Worm (Caenorhabditis elegans) whole organism, L4/young adult: ENCODE measurements around the gene ser-2.

ENCODE experiments used
- W03F9.2 ChIP-seq: fragments of 150-350 bp; optimal IDR thresholded peaks from 2 replicates; lab custom pipeline; 2014; ENCODE audit warnings: missing biosample characterization, missing genetic modification characterization
- dao-5 ChIP-seq: sonication (generic microtip); optimal IDR thresholded peaks from 2 replicates; lab custom pipeline; 2016; ENCODE audit warnings: missing genotype, missing genetic modification characterization, moderate library complexity, missing compliant biosample characterization
- him-1 ChIP-seq: sonication (generic microtip); optimal IDR thresholded peaks from 2 replicates; lab custom pipeline; 2016; ENCODE audit warnings: missing genotype, missing genetic modification reagents, missing genetic modification characterization, missing compliant biosample characterization

ser-2 gene

ce11 chrX:15264149-15264548 is 38.6 kb downstream of the ser-2 start:
- TF ChIP-seq W03F9.2 (tag; lab: Kevin White, UChicago): no peak

- TF ChIP-seq W03F9.2 (tag; lab: Kevin White, UChicago) (no peak), dao-5 (tag; lab: Kevin White, UChicago) (no peak), him-1 (tag; lab: Kevin White, UChicago) (no peak)
Measured at ce11 chrX:15262875-15263274, 39.9 kb downstream of the ser-2 start.

- no peak for TF ChIP-seq him-1 (tag; lab: Kevin White, UChicago)
- no peak for TF ChIP-seq W03F9.2 (tag; lab: Kevin White, UChicago)
- TF ChIP-seq dao-5 (tag; lab: Kevin White, UChicago): no peak
Measured at ce11 chrX:15262423-15262822, 40.3 kb downstream of the ser-2 start, which contains the start of gene F46F2.5. TSS of gene F46F2.5 (plus strand) at chrX:15262723.

ce11 chrX:15259947-15260687 is 42.6 kb downstream of the ser-2 start, which contains the start of gene F46F2.3:
TSS of gene F46F2.3 (minus strand) at chrX:15260287.
- TF ChIP-seq W03F9.2 (tag; lab: Kevin White, UChicago) (no peak), dao-5 (tag; lab: Kevin White, UChicago) (no peak), him-1 (tag; lab: Kevin White, UChicago) (no peak)

ce11 chrX:15246595-15246994 is 56.2 kb downstream of the ser-2 start:
- no peak for TF ChIP-seq dao-5 (tag; lab: Kevin White, UChicago)
- no peak for TF ChIP-seq him-1 (tag; lab: Kevin White, UChicago)
- no peak for TF ChIP-seq W03F9.2 (tag; lab: Kevin White, UChicago)

ce11 chrX:15246182-15246581 is 56.6 kb downstream of the ser-2 start, which contains the start of gene piki-1:
TSS of gene piki-1 (minus strand) at chrX:15246399.
- no peak for TF ChIP-seq him-1 (tag; lab: Kevin White, UChicago)
- TF ChIP-seq dao-5 (tag; lab: Kevin White, UChicago): no peak
- TF ChIP-seq W03F9.2 (tag; lab: Kevin White, UChicago): no peak

- TF ChIP-seq W03F9.2 (tag; lab: Kevin White, UChicago) (no peak), him-1 (tag; lab: Kevin White, UChicago) (no peak), dao-5 (tag; lab: Kevin White, UChicago) (no peak)
Measured at ce11 chrX:15242726-15243125, 60.0 kb downstream of the ser-2 start.

- no peak for TF ChIP-seq him-1 (tag; lab: Kevin White, UChicago)
- no peak for TF ChIP-seq dao-5 (tag; lab: Kevin White, UChicago)
- TF ChIP-seq W03F9.2 (tag; lab: Kevin White, UChicago): no peak
Measured at ce11 chrX:15241169-15241568, 61.6 kb downstream of the ser-2 start.
